Fruit fly (Drosophila melanogaster) Kc167 (cell line): ENCODE results near the gene CG4009.

Source experiments
- Myc ChIP-seq: fragments of >200 bp; optimal IDR thresholded peaks from 2 replicates; lab custom pipeline; 2017; ENCODE audit warnings: missing external identifiers
- Sin3A ChIP-seq: fragments of >200 bp; optimal IDR thresholded peaks from 2 replicates; lab custom pipeline; 2018; ENCODE audit warnings: missing external identifiers
- insv ChIP-seq: fragments of >200 bp; optimal IDR thresholded peaks from 3 replicates; lab custom pipeline; 2018; ENCODE audit warnings: missing external identifiers
- psq ChIP-seq: fragments of >200 bp; optimal IDR thresholded peaks from 2 replicates; lab custom pipeline; 2017; ENCODE audit warnings: missing external identifiers
- ttk ChIP-seq: sonication (Bioruptor generic); optimal IDR thresholded peaks from 2 replicates; lab custom pipeline; 2017; ENCODE audit warnings: missing external identifiers

dm6 chr3R:17053415-17054177 is 17.8 kb upstream of the CG4009 start, which contains the start of gene Dad:
- TF ChIP-seq insv (no peak), Sin3A (lab: Kevin White, UChicago) (no peak), Myc (lab: Kevin White, UChicago) (no peak), psq (lab: Kevin White, UChicago) (no peak), ttk (no peak)
